Worm (Caenorhabditis elegans): ENCODE results near the gene abch-1.

The abch-1 gene

ce11 chrII:6531940-6532339 is 513 bp upstream of the abch-1 start, which contains the start of gene abcx-1:
TSS of gene abcx-1 (plus strand) at chrII:6532163.
- no peak for TF ChIP-seq ceh-36 (tag; optimal IDR thresholded peaks at IDR 0.05)
- TF ChIP-seq B0310.2 (tag; optimal IDR thresholded peaks at IDR 0.05), result no peak
- TF ChIP-seq hmg-4 (GFP tag; optimal IDR thresholded peaks at IDR 0.05), result no peak
- TF ChIP-seq ceh-13 (GFP tag; optimal IDR thresholded peaks at IDR 0.05), result no peak
- TF ChIP-seq tbx-37 (GFP tag; conservative IDR thresholded peaks at IDR 0.05), result no peak
- no peak for TF ChIP-seq pes-1 (GFP tag; IDR thresholded peaks at IDR 0.05)

- no peak for TF ChIP-seq hmg-4 (GFP tag; optimal IDR thresholded peaks at IDR 0.05)
- no peak for TF ChIP-seq ama-1 (optimal IDR thresholded peaks at IDR 0.05)
- no peak for TF ChIP-seq sea-1 (GFP tag; conservative IDR thresholded peaks at IDR 0.05)
- TF ChIP-seq tbx-11 (GFP tag; IDR thresholded peaks at IDR 0.05), result no peak
- TF ChIP-seq flt-1 (GFP tag; IDR thresholded peaks at IDR 0.05), result no peak
- no peak for TF ChIP-seq aly-1 (tag; optimal IDR thresholded peaks at IDR 0.05)
- no peak for TF ChIP-seq tbx-37 (GFP tag; conservative IDR thresholded peaks at IDR 0.05)
- TF ChIP-seq scrt-1 (GFP tag; IDR thresholded peaks at IDR 0.05), result no peak
Observed at ce11 chrII:6528629-6529028, 2.8 kb downstream of the abch-1 start, which contains the start of gene C56E6.4. TSS of gene C56E6.4 (minus strand) at chrII:6528729.

ce11 chrII:6526136-6526684 is 5.2 kb downstream of the abch-1 start:
- TF ChIP-seq hmbx-1 (tag; optimal IDR thresholded peaks at IDR 0.05), result no peak
- TF ChIP-seq sea-1 (GFP tag; conservative IDR thresholded peaks at IDR 0.05), result no peak

ce11 chrII:6524501-6524977 is 6.9 kb downstream of the abch-1 start, which contains the start of gene C56E6.2:
TSS of gene C56E6.2 (plus strand) at chrII:6524927.
- TF ChIP-seq ets-7 (tag; optimal IDR thresholded peaks at IDR 0.05), result no peak

ce11 chrII:6523940-6524339 is 7.5 kb downstream of the abch-1 start:
- no peak for TF ChIP-seq ets-7 (tag; optimal IDR thresholded peaks at IDR 0.05)
- no peak for TF ChIP-seq tbx-11 (GFP tag; IDR thresholded peaks at IDR 0.05)
- TF ChIP-seq tbx-37 (GFP tag; conservative IDR thresholded peaks at IDR 0.05), result no peak

- TF ChIP-seq ets-7 (tag; optimal IDR thresholded peaks at IDR 0.05), result no peak
- TF ChIP-seq hmbx-1 (tag; optimal IDR thresholded peaks at IDR 0.05), result no peak
- no peak for TF ChIP-seq ceh-13 (GFP tag; optimal IDR thresholded peaks at IDR 0.05)
- 0 out of 2 replicates have a peak, but pooled peaks have one; percentile 23 for TF ChIP-seq flt-1 (GFP tag; IDR thresholded peaks at IDR 0.05)
- no peak for TF ChIP-seq tra-4 (tag; optimal IDR thresholded peaks at IDR 0.05)
- peak; percentile 53 for TF ChIP-seq aly-1 (tag; optimal IDR thresholded peaks at IDR 0.05)
- no peak; the same call in 1 of the 2 replicates for TF ChIP-seq tbx-37 (GFP tag; conservative IDR thresholded peaks at IDR 0.05)
- 0 out of 2 replicates have a peak, but pooled peaks have one; percentile 36 for TF ChIP-seq sea-1 (GFP tag; conservative IDR thresholded peaks at IDR 0.05)
- TF ChIP-seq hnd-1 (tag; optimal IDR thresholded peaks at IDR 0.05), result no peak
- no peak for TF ChIP-seq scrt-1 (GFP tag; IDR thresholded peaks at IDR 0.05)
- peak; percentile 80 for TF ChIP-seq hmg-4 (GFP tag; optimal IDR thresholded peaks at IDR 0.05)
Observed at ce11 chrII:6522622-6523254, 8.7 kb downstream of the abch-1 start.

ce11 chrII:6521316-6521715 is 10.1 kb downstream of the abch-1 start, which contains the start of gene toe-2:
TSS of gene toe-2 (minus strand) at chrII:6521385.
- no peak for TF ChIP-seq ceh-36 (tag; optimal IDR thresholded peaks at IDR 0.05)
- no peak for TF ChIP-seq hmg-4 (GFP tag; optimal IDR thresholded peaks at IDR 0.05)
- TF ChIP-seq hmbx-1 (tag; optimal IDR thresholded peaks at IDR 0.05), result no peak
- no peak for TF ChIP-seq tra-4 (tag; optimal IDR thresholded peaks at IDR 0.05)
- no peak for TF ChIP-seq F13C5.2 (tag; optimal IDR thresholded peaks at IDR 0.05)
- TF ChIP-seq sea-1 (GFP tag; conservative IDR thresholded peaks at IDR 0.05), result no peak
- TF ChIP-seq ama-1 (optimal IDR thresholded peaks at IDR 0.05), result no peak
- no peak for TF ChIP-seq ceh-13 (GFP tag; optimal IDR thresholded peaks at IDR 0.05)
- TF ChIP-seq aly-1 (tag; optimal IDR thresholded peaks at IDR 0.05), result no peak
- no peak for TF ChIP-seq pes-1 (GFP tag; IDR thresholded peaks at IDR 0.05)
- no peak for TF ChIP-seq ets-7 (tag; optimal IDR thresholded peaks at IDR 0.05)
- no peak for TF ChIP-seq hnd-1 (tag; optimal IDR thresholded peaks at IDR 0.05)

ce11 chrII:6520103-6520502 is 11.3 kb downstream of the abch-1 start:
- no peak for TF ChIP-seq tra-4 (tag; optimal IDR thresholded peaks at IDR 0.05)
- no peak for TF ChIP-seq hmbx-1 (tag; optimal IDR thresholded peaks at IDR 0.05)

ce11 chrII:6519703-6520102 is 11.7 kb downstream of the abch-1 start:
- TF ChIP-seq hnd-1 (tag; optimal IDR thresholded peaks at IDR 0.05), result no peak
- no peak for TF ChIP-seq B0310.2 (tag; optimal IDR thresholded peaks at IDR 0.05)
- TF ChIP-seq scrt-1 (GFP tag; IDR thresholded peaks at IDR 0.05), result no peak
- TF ChIP-seq ama-1 (optimal IDR thresholded peaks at IDR 0.05), result no peak
- TF ChIP-seq ceh-36 (tag; optimal IDR thresholded peaks at IDR 0.05), result no peak
- no peak for TF ChIP-seq tbx-11 (GFP tag; IDR thresholded peaks at IDR 0.05)
- TF ChIP-seq tra-4 (tag; optimal IDR thresholded peaks at IDR 0.05), result no peak
- no peak for TF ChIP-seq sea-1 (GFP tag; conservative IDR thresholded peaks at IDR 0.05)
- no peak for TF ChIP-seq tbx-37 (GFP tag; conservative IDR thresholded peaks at IDR 0.05)
- no peak for TF ChIP-seq hmg-4 (GFP tag; optimal IDR thresholded peaks at IDR 0.05)
- no peak for TF ChIP-seq ets-7 (tag; optimal IDR thresholded peaks at IDR 0.05)
- no peak for TF ChIP-seq F13C5.2 (tag; optimal IDR thresholded peaks at IDR 0.05)
- no peak for TF ChIP-seq aly-1 (tag; optimal IDR thresholded peaks at IDR 0.05)
- TF ChIP-seq ceh-13 (GFP tag; optimal IDR thresholded peaks at IDR 0.05), result no peak

Data from whole organism, early embryonic.